Fruit fly (Drosophila melanogaster): ENCODE results near the gene Tob.

Tob gene

dm6 chrX:16104738-16105426 is 13.6 kb upstream of the Tob start, which contains the start of the genes CG42353 and CG42354 (continued):
- TF ChIP-seq svp (GFP tag) (peak; percentile 97), Sox14 (GFP tag; optimal IDR thresholded peaks at IDR 0.05) (peak; percentile 97), CG16779 (tag; optimal IDR thresholded peaks at IDR 0.05) (peak; percentile 86), fd59A (GFP tag; optimal IDR thresholded peaks at IDR 0.05) (peak; percentile 97), Ets21C (GFP tag; optimal IDR thresholded peaks at IDR 0.05) (peak; percentile 94), CG10631 (GFP tag; optimal IDR thresholded peaks at IDR 0.05) (peak; percentile 98), CG31627 (GFP tag; optimal IDR thresholded peaks at IDR 0.05) (peak; percentile 95), Lpt (GFP tag; optimal IDR thresholded peaks at IDR 0.05) (peak; percentile 93), vri (GFP tag; optimal IDR thresholded peaks at IDR 0.05) (peak; percentile 88), Eip78C (GFP tag) (peak; percentile 97), Eip93F (GFP tag; optimal IDR thresholded peaks at IDR 0.05) (peak; percentile 70), Hr38 (GFP tag; optimal IDR thresholded peaks at IDR 0.05) (no peak), CG11762 (GFP tag; optimal IDR thresholded peaks at IDR 0.05; ENCODE audit: insufficient read depth) (peak; percentile 95), fd85E (GFP tag; optimal IDR thresholded peaks at IDR 0.05) (peak; percentile 70), CG32006 (GFP tag; optimal IDR thresholded peaks at IDR 0.05) (peak; percentile 97), fkh (GFP tag; optimal IDR thresholded peaks at IDR 0.05) (peak; percentile 90), salr (GFP tag; optimal IDR thresholded peaks at IDR 0.05) (peak; percentile 95 to 98), lz (GFP tag; optimal IDR thresholded peaks at IDR 0.05) (peak; percentile 96), CG34406 (GFP tag; optimal IDR thresholded peaks at IDR 0.05) (peak; percentile 95), CG1621 (tag; optimal IDR thresholded peaks at IDR 0.05) (peak; percentile 97), CG9139 (GFP tag; optimal IDR thresholded peaks at IDR 0.05) (peak; percentile 93), dsx (GFP tag; optimal IDR thresholded peaks at IDR 0.05; ENCODE audit: poor library complexity, severe bottlenecking) (peak; percentile 87), CG4318 (GFP tag; optimal IDR thresholded peaks at IDR 0.05) (peak; percentile 94), CG6792 (GFP tag; optimal IDR thresholded peaks at IDR 0.05) (peak; percentile 95), Hr39 (GFP tag; optimal IDR thresholded peaks at IDR 0.05) (peak; percentile 96), CG3032 (tag; optimal IDR thresholded peaks at IDR 0.05) (peak; percentile 98)

- no peak for TF ChIP-seq CG34406 (GFP tag; optimal IDR thresholded peaks at IDR 0.05)
- no peak for TF ChIP-seq Sox102F (GFP tag; optimal IDR thresholded peaks at IDR 0.05)
- no peak for TF ChIP-seq net (GFP tag; optimal IDR thresholded peaks at IDR 0.05)
- peak; percentile 15; the same call in 1 of the 2 replicates for TF ChIP-seq CG15336 (GFP tag; IDR thresholded peaks at IDR 0.05)
- TF ChIP-seq Eip93F (GFP tag; optimal IDR thresholded peaks at IDR 0.05) = no peak
- peak; percentile 56 for TF ChIP-seq Eip78C (GFP tag)
- TF ChIP-seq CG6163 (GFP tag; IDR thresholded peaks at IDR 0.05) = 0 out of 3 replicates have a peak, but pooled peaks have one; percentile 10
Measured at dm6 chrX:16104056-16104737, 12.9 kb upstream of the Tob start.

- TF ChIP-seq Sox15 (GFP tag; optimal IDR thresholded peaks at IDR 0.05) (no peak), Eip75B (GFP tag; optimal IDR thresholded peaks at IDR 0.05) (peak; percentile 55), fd85E (GFP tag; optimal IDR thresholded peaks at IDR 0.05) (no peak), Ets96B (tag; optimal IDR thresholded peaks at IDR 0.05) (no peak), CG11902 (GFP tag; optimal IDR thresholded peaks at IDR 0.05) (peak; percentile 3), eg (GFP tag; IDR thresholded peaks at IDR 0.05) (peak; percentile 52; the same call in 1 of the 3 replicates), CG8632 (GFP tag; optimal IDR thresholded peaks at IDR 0.05) (peak; percentile 32), CG32006 (GFP tag; optimal IDR thresholded peaks at IDR 0.05) (peak; percentile 14), CG1621 (tag; optimal IDR thresholded peaks at IDR 0.05) (no peak), salr (GFP tag; optimal IDR thresholded peaks at IDR 0.05) (peak in 1 of 2 experiments; percentile 4), topi (GFP tag; optimal IDR thresholded peaks at IDR 0.05) (peak; percentile 48), OdsH (GFP tag; optimal IDR thresholded peaks at IDR 0.05) (peak; percentile 35), CG4318 (GFP tag; optimal IDR thresholded peaks at IDR 0.05) (no peak), ss (GFP tag; optimal IDR thresholded peaks at IDR 0.05) (no peak), cyc (GFP tag; optimal IDR thresholded peaks at IDR 0.05) (peak; percentile 59), CG31627 (GFP tag; optimal IDR thresholded peaks at IDR 0.05) (peak; percentile 54), Blimp-1 (GFP tag; optimal IDR thresholded peaks at IDR 0.05) (no peak), dsx (GFP tag; optimal IDR thresholded peaks at IDR 0.05; ENCODE audit: poor library complexity, severe bottlenecking) (no peak), CG7368 (GFP tag; optimal IDR thresholded peaks at IDR 0.05) (no peak), CG3919 (GFP tag; optimal IDR thresholded peaks at IDR 0.05) (peak; percentile 24), Sox14 (GFP tag; optimal IDR thresholded peaks at IDR 0.05) (peak; percentile 33), Eip93F (GFP tag; optimal IDR thresholded peaks at IDR 0.05) (peak; percentile 5), fkh (GFP tag; optimal IDR thresholded peaks at IDR 0.05) (no peak), CG6276 (GFP tag; optimal IDR thresholded peaks at IDR 0.05) (no peak), achi (GFP tag; optimal IDR thresholded peaks at IDR 0.05) (peak; percentile 38)
Measured at dm6 chrX:16103482-16103881, 12.2 kb upstream of the Tob start.

Data from whole organism, prepupa.